Worm (Caenorhabditis elegans) whole organism, early embryonic: ENCODE measurements around the gene srg-2.

Experiments used
- B0310.2 ChIP-seq: sonication (generic microtip); optimal IDR thresholded peaks from 2 replicates; lab custom pipeline; 2016; ENCODE audit warnings: mild to moderate bottlenecking, missing genetic modification characterization, missing compliant biosample characterization
- F13C5.2 ChIP-seq: sonication (generic microtip); optimal IDR thresholded peaks from 2 replicates; lab custom pipeline; 2017; ENCODE audit warnings: mild to moderate bottlenecking, missing genetic modification characterization, inconsistent platforms, missing compliant biosample characterization
- aly-1 ChIP-seq: sonication (generic microtip); optimal IDR thresholded peaks from 2 replicates; lab custom pipeline; 2016; ENCODE audit warnings: missing genetic modification characterization, missing compliant biosample characterization
- ama-1 ChIP-seq: fragments of 150-350 bp; optimal IDR thresholded peaks from 2 replicates; lab custom pipeline; 2014
- ceh-13 ChIP-seq: fragments of 200-800 bp; sonication (Bioruptor generic); optimal IDR thresholded peaks from 2 replicates; lab custom pipeline; 2018; ENCODE audit warnings: mild to moderate bottlenecking, missing genetic modification characterization, missing compliant biosample characterization
- ceh-36 ChIP-seq: sonication (generic microtip); optimal IDR thresholded peaks from 2 replicates; lab custom pipeline; 2016; ENCODE audit warnings: missing genetic modification characterization, inconsistent platforms, missing compliant biosample characterization
- ets-7 ChIP-seq: sonication (generic microtip); optimal IDR thresholded peaks from 2 replicates; lab custom pipeline; 2016; ENCODE audit warnings: missing genotype, missing genetic modification characterization, missing compliant biosample characterization
- flt-1 ChIP-seq: fragments of 200-800 bp; sonication (Bioruptor generic); IDR thresholded peaks from 2 replicates; pipeline ENCODE4 v1.3.6; 2022; ENCODE audit warnings: missing genetic modification characterization, missing compliant biosample characterization
- hmbx-1 ChIP-seq: sonication (generic microtip); optimal IDR thresholded peaks from 2 replicates; lab custom pipeline; 2016; ENCODE audit warnings: mild to moderate bottlenecking, missing genetic modification characterization, missing compliant biosample characterization
- hmg-4 ChIP-seq: fragments of 200-800 bp; sonication (Bioruptor generic); optimal IDR thresholded peaks from 2 replicates; lab custom pipeline; 2018; ENCODE audit warnings: mild to moderate bottlenecking, missing genetic modification characterization, missing compliant biosample characterization
- hnd-1 ChIP-seq: sonication (generic microtip); optimal IDR thresholded peaks from 2 replicates; lab custom pipeline; 2016; ENCODE audit warnings: missing genetic modification characterization, missing compliant biosample characterization
- pes-1 ChIP-seq: fragments of 200-800 bp; sonication (Bioruptor generic); IDR thresholded peaks from 2 replicates; pipeline ENCODE4 v1.3.6; 2022; ENCODE audit warnings: missing genetic modification reagents, missing genetic modification characterization, missing compliant biosample characterization
- scrt-1 ChIP-seq: fragments of 200-800 bp; sonication (Bioruptor generic); IDR thresholded peaks from 2 replicates; pipeline ENCODE4 v1.3.6; 2022; ENCODE audit warnings: missing genetic modification characterization, missing compliant biosample characterization
- sea-1 ChIP-seq: fragments of 200-800 bp; sonication (Bioruptor generic); conservative IDR thresholded peaks from 2 replicates; pipeline ENCODE4 v1.3.6; 2022; ENCODE audit warnings: missing genetic modification characterization, missing compliant biosample characterization
- tbx-11 ChIP-seq: fragments of 200-800 bp; sonication (Bioruptor generic); IDR thresholded peaks from 2 replicates; pipeline ENCODE4 v1.3.6; 2022; ENCODE audit warnings: missing genetic modification characterization, missing compliant biosample characterization
- tbx-37 ChIP-seq: fragments of 200-800 bp; sonication (Bioruptor generic); conservative IDR thresholded peaks from 2 replicates; pipeline ENCODE4 v1.3.6; 2022; ENCODE audit warnings: missing genetic modification reagents, missing genetic modification characterization, missing compliant biosample characterization
- tra-4 ChIP-seq: sonication (generic microtip); optimal IDR thresholded peaks from 2 replicates; lab custom pipeline; 2017; ENCODE audit warnings: missing genetic modification characterization, missing compliant biosample characterization

Gene srg-2

DNA sequence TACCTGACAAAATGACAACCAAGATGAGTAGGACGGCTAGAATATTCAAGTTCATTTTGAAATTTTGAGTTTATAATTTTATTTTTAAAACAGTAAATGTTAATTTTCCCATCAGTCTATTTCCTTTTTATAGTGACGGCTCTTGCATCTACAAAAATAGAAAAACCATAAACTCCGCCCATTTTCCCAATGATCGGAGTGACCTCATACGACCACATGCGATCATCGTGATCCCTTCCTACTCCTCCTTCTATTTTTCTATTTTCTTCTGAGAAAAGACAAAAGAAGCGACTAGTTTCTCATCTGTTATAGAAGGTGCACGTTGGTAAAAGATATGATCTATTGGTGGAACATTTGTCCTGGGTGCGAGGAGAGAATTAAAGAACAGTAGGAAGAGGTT, 44.5 kb downstream of the srg-2 start, which contains the start of gene C23G10.11:
Gene C23G10.11 (minus strand): TSS at position 101 of the 400 bp plus-strand sequence.
- TF ChIP-seq ama-1 (lab: Kevin White, UChicago) (no peak), hmg-4 (GFP tag; lab: Kevin White, UChicago) (no peak), flt-1 (GFP tag; lab: Robert Waterston, UW) (no peak), B0310.2 (no peak), ceh-13 (GFP tag; lab: Kevin White, UChicago) (no peak), tbx-37 (GFP tag; lab: Robert Waterston, UW) (no peak), ets-7 (tag; lab: Kevin White, UChicago) (no peak), sea-1 (GFP tag; lab: Robert Waterston, UW) (no peak), scrt-1 (GFP tag; lab: Robert Waterston, UW) (no peak), tbx-11 (GFP tag; lab: Robert Waterston, UW) (no peak), hnd-1 (tag; lab: Kevin White, UChicago) (no peak), pes-1 (GFP tag; lab: Robert Waterston, UW) (no peak)

DNA sequence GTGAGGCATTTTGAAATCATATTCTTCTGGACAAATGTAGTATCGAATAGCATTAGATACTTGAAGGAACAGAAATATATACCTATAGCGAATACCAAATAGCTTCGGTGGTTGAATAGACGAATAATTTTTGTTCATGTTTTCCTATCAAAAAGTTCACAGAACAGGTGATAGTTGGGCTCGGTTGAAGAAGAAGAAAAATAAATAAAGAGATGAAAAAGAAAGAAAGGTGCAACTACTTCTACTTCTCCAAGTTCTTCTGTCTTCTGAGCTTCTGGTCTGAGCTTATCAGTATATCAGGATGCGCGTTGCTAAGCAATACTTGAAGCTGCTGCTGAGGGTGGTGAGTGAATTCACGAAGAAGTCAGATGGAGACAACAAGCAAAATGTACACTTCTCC, 46.1 kb downstream of the srg-2 start, which contains the start of gene C23G10.10:
Gene C23G10.10 (minus strand): TSS at position 101 of the 400 bp plus-strand sequence.
- no peak for TF ChIP-seq ceh-36 (tag; lab: Kevin White, UChicago)
- no peak for TF ChIP-seq ets-7 (tag; lab: Kevin White, UChicago)
- no peak for TF ChIP-seq aly-1 (tag; lab: Kevin White, UChicago)
- no peak for TF ChIP-seq ama-1 (lab: Kevin White, UChicago)
- TF ChIP-seq hmbx-1 (tag; lab: Kevin White, UChicago): no peak
- TF ChIP-seq hnd-1 (tag; lab: Kevin White, UChicago): no peak
- TF ChIP-seq ceh-13 (GFP tag; lab: Kevin White, UChicago): no peak
- TF ChIP-seq pes-1 (GFP tag; lab: Robert Waterston, UW): no peak
- no peak for TF ChIP-seq F13C5.2 (tag; lab: Kevin White, UChicago)
- no peak for TF ChIP-seq sea-1 (GFP tag; lab: Robert Waterston, UW)
- no peak for TF ChIP-seq tbx-11 (GFP tag; lab: Robert Waterston, UW)
- no peak for TF ChIP-seq flt-1 (GFP tag; lab: Robert Waterston, UW)
- TF ChIP-seq tra-4: no peak
- TF ChIP-seq scrt-1 (GFP tag; lab: Robert Waterston, UW): no peak
- TF ChIP-seq B0310.2: no peak
- no peak for TF ChIP-seq hmg-4 (GFP tag; lab: Kevin White, UChicago)
- TF ChIP-seq tbx-37 (GFP tag; lab: Robert Waterston, UW): no peak

DNA sequence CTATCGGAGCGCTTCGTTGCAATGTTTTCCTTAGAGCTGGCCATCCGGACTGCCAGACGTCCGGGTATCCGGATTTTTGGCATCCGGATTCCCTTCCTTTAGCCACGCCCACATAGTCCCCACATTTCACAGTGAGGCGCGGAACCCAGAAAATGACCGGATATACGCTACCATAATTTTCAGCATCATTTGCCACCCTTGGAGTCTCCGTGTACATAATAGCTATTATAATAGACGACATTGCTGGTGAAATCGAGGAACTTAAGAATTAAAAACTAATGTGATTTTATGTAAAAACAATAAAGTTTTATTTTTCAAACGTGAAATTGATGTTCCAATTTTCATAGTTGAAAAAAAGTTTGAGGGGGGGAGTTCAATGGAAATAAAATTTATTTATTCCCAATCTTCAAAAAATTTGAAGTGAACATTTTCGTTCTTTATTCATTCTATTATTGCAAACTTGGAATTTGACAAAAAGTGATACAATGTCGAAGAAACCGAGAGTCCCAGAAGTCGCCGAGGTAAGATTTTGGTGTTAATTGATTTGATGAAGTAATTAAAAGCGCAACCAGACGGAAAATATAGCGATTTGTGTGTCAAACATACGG, 49.7 kb downstream of the srg-2 start:
- TF ChIP-seq ama-1 (lab: Kevin White, UChicago) (no peak), tbx-11 (GFP tag; lab: Robert Waterston, UW) (no peak), B0310.2 (no peak), tra-4 (no peak), hmg-4 (GFP tag; lab: Kevin White, UChicago) (no peak), aly-1 (tag; lab: Kevin White, UChicago) (no peak), ceh-36 (tag; lab: Kevin White, UChicago) (no peak)

DNA sequence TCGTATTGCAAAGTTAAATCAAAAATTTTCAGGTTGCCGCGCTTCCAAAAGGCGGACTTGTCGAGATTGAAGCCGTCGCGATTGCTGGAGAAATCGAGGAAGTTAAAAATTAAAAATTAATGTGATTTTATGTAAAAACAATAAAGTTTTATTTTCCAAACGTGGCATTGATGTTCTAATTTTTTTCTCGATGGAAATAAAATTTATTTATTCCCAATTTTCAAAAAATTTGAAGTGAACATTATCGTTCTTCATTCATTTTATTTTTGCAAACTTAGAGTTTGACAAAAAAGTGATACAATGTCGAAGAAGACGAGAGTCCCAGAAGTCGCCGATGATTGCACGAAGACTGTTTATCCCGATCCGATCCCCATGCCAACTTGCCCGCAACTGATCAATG, 51.0 kb downstream of the srg-2 start, which contains the start of gene C23G10.1:
Gene C23G10.1 (plus strand): TSS at position 301 of the 400 bp plus-strand sequence.
- TF ChIP-seq tbx-37 (GFP tag; lab: Robert Waterston, UW) (no peak), tra-4 (no peak), aly-1 (tag; lab: Kevin White, UChicago) (no peak), B0310.2 (no peak), hmg-4 (GFP tag; lab: Kevin White, UChicago) (no peak), ets-7 (tag; lab: Kevin White, UChicago) (no peak), sea-1 (GFP tag; lab: Robert Waterston, UW) (no peak), scrt-1 (GFP tag; lab: Robert Waterston, UW) (no peak), tbx-11 (GFP tag; lab: Robert Waterston, UW) (no peak), pes-1 (GFP tag; lab: Robert Waterston, UW) (no peak), flt-1 (GFP tag; lab: Robert Waterston, UW) (no peak), ceh-13 (GFP tag; lab: Kevin White, UChicago) (no peak), hnd-1 (tag; lab: Kevin White, UChicago) (no peak), ceh-36 (tag; lab: Kevin White, UChicago) (no peak)
